Worm (Caenorhabditis elegans): ENCODE data around the gene cyb-1.

Gene cyb-1

DNA sequence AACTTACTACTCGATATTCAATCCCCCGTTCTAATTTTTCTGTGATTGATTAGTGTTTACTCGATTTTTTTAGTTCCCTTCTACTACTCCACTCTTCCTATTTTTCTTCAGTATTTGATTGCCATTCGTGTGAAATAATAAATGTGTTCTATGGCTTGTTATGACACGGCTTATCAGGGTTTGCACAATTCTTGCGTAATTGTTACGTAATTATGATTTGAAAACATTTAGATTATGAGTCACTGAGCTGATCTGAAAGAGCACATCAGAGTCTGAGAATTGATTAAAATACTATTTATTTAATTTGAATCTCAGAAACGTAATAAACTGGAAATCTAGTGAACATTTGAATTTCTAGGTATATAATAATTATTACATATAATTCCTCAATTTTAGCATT, 42.6 kb downstream of the cyb-1 start:
- TF ChIP-seq snpc-1.2 (GFP tag; IDR thresholded peaks at IDR 0.05): 0 out of 2 replicates have a peak, but pooled peaks have one; percentile 14
- no peak for TF ChIP-seq jun-1 (tag; optimal IDR thresholded peaks at IDR 0.05)

DNA sequence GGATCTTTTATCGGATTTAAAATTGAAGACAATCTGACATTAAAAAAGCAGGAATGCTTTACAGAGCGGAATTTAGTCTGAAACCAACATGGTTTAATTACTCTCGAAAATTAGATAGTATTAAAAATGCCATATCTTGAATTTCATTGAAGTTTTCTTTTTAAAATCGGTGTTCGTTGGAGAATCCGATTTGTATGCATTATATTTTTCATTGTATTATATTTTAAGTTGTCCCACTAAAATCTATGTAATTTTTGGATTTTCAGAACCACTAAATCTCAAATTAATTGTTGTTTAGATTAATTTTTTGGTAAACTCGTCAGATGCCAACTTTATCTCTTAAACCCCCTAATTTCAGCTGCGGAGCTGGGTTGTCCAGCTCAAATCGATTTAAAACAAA, 43.6 kb downstream of the cyb-1 start:
- TF ChIP-seq duxl-1 (tag; optimal IDR thresholded peaks at IDR 0.05; ENCODE audit: poor library complexity) (no peak), rbr-2 (tag; optimal IDR thresholded peaks at IDR 0.05) (no peak), lim-7 (GFP tag; IDR thresholded peaks at IDR 0.05) (0 out of 2 replicates have a peak, but pooled peaks have one; percentile 28), jun-1 (tag; optimal IDR thresholded peaks at IDR 0.05) (no peak), sdz-12 (GFP tag; optimal IDR thresholded peaks at IDR 0.05) (no peak), mdl-1 (tag; optimal IDR thresholded peaks at IDR 0.05) (no peak), R02D3.7 (tag; optimal IDR thresholded peaks at IDR 0.05) (no peak), nhr-102 (tag; optimal IDR thresholded peaks at IDR 0.05) (peak; percentile 8), fkh-10 (GFP tag; optimal IDR thresholded peaks at IDR 0.05) (no peak), nhr-42 (GFP tag; IDR thresholded peaks at IDR 0.05) (0 out of 2 replicates have a peak, but pooled peaks have one; percentile 39), ama-1 (optimal IDR thresholded peaks at IDR 0.05) (no peak), nhr-41 (GFP tag; IDR thresholded peaks at IDR 0.05) (no peak), Y75B8A.6 (GFP tag; IDR thresholded peaks at IDR 0.05) (no peak), unc-62 (GFP tag; optimal IDR thresholded peaks at IDR 0.05 in 1 of 2) (no peak), unc-62 (tag; optimal IDR thresholded peaks at IDR 0.05) (no peak), madf-9 (GFP tag; conservative IDR thresholded peaks at IDR 0.05) (0 out of 2 replicates have a peak, but pooled peaks have one; percentile 17), gei-8 (GFP tag; optimal IDR thresholded peaks at IDR 0.05) (no peak), nhr-10 (tag; optimal IDR thresholded peaks at IDR 0.05) (no peak), set-16 (GFP tag; IDR thresholded peaks at IDR 0.05) (no peak), saeg-2 (GFP tag; IDR thresholded peaks at IDR 0.05) (no peak), php-3 (GFP tag; IDR thresholded peaks at IDR 0.05) (no peak), nhr-25 (tag; optimal IDR thresholded peaks at IDR 0.05; ENCODE audit: borderline replicate concordance, insufficient read depth) (peak; percentile 19), snpc-4 (tag; optimal IDR thresholded peaks at IDR 0.05) (no peak), lir-3 (tag; optimal IDR thresholded peaks at IDR 0.05) (no peak), ceh-82 (tag; optimal IDR thresholded peaks at IDR 0.05) (no peak), hmg-1.1 (GFP tag; IDR thresholded peaks at IDR 0.05) (no peak), mxl-3 (GFP tag; optimal IDR thresholded peaks at IDR 0.05) (no peak), nhr-76 (tag; optimal IDR thresholded peaks at IDR 0.05) (no peak), zfp-2 (tag; optimal IDR thresholded peaks at IDR 0.05) (no peak), zip-2 (tag; optimal IDR thresholded peaks at IDR 0.05) (no peak), spr-1 (tag; optimal IDR thresholded peaks at IDR 0.05) (no peak), daf-19 (GFP tag; conservative IDR thresholded peaks at IDR 0.05) (no peak), unc-130 (GFP tag; optimal IDR thresholded peaks at IDR 0.05) (no peak), ctbp-1 (GFP tag; IDR thresholded peaks at IDR 0.05) (peak; percentile 57; the same call in 1 of the 2 replicates), dpl-1 (GFP tag; optimal IDR thresholded peaks at IDR 0.05) (no peak), hlh-30 (tag; optimal IDR thresholded peaks at IDR 0.05; ENCODE audit: insufficient read depth) (no peak), nhr-11 (tag; optimal IDR thresholded peaks at IDR 0.05) (no peak), ceh-32 (tag; optimal IDR thresholded peaks at IDR 0.05; ENCODE audit: poor library complexity) (no peak), Y5F2A.4 (GFP tag; optimal IDR thresholded peaks at IDR 0.05) (no peak), F37D6.2 (tag; optimal IDR thresholded peaks at IDR 0.05) (no peak), lin-1 (GFP tag; IDR thresholded peaks at IDR 0.05) (no peak), lin-29 (GFP tag; IDR thresholded peaks at IDR 0.05) (no peak), lin-15B (tag; optimal IDR thresholded peaks at IDR 0.05) (no peak), Y48G9A.11 (GFP tag; IDR thresholded peaks at IDR 0.05) (no peak), skn-1 (tag; optimal IDR thresholded peaks at IDR 0.05) (no peak), zfp-3 (GFP tag; conservative IDR thresholded peaks at IDR 0.05) (0 out of 2 replicates have a peak, but pooled peaks have one; percentile 55), lsy-2 (tag; optimal IDR thresholded peaks at IDR 0.05) (peak in 1 of 2 experiments; percentile 26), nhr-237 (tag; optimal IDR thresholded peaks at IDR 0.05) (peak; percentile 38), arid-1 (GFP tag; conservative IDR thresholded peaks at IDR 0.05) (0 out of 2 replicates have a peak, but pooled peaks have one; percentile 29)

Measured in whole organism, L4 larva.